Fruit fly (Drosophila melanogaster): ENCODE results near the gene CG31897.

Gene CG31897

DNA sequence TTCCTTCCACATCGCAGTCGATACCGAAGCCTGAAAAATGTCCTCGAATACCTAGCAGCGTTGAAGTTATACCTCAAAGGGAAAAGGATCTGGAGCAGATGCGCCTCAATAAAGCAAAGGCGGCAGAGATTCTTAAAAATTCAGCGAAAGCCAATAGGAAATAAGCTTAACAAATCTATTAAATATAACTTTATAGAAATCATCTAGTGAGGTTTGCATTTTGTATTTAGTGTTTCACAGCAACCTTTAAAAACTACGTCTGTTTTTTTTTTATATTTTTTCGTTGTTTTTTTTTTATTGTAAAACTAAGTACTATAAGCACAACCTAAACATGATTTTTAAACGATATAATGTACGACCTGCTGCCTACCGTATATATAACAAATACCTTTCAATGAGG, at the start of gene CG31897:
Gene CG31897 (plus strand): TSS at position 301 of the 400 bp plus-strand sequence.
- TF ChIP-seq CG8478 (optimal IDR thresholded peaks at IDR 0.05), result no peak
- TF ChIP-seq CTCF (optimal IDR thresholded peaks at IDR 0.05), result no peak

DNA sequence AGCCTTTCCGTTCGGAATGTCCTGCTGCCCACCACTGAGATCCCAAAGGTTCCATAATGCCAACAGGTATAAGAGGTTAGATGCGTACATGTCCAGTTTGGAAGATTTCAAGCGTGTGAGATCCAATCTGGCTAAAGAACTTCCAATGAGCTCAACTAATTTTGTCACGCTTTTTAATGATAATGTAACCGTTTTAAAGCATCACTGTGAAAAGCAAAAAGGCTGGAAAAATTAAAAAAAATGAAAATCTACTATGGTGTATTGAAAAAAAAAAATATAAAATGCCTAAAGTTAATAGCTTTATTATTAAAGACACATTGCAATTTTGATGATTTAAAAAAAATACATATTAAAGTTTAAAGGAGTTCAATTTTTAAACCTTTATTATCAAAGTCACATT, 49.1 kb upstream of the CG31897 start, which contains the start of gene Acp29AB:
Gene Acp29AB (minus strand): TSS at position 101 of the 400 bp plus-strand sequence.
- TF ChIP-seq CG8478 (optimal IDR thresholded peaks at IDR 0.05) (no peak), CTCF (optimal IDR thresholded peaks at IDR 0.05) (no peak)

DNA sequence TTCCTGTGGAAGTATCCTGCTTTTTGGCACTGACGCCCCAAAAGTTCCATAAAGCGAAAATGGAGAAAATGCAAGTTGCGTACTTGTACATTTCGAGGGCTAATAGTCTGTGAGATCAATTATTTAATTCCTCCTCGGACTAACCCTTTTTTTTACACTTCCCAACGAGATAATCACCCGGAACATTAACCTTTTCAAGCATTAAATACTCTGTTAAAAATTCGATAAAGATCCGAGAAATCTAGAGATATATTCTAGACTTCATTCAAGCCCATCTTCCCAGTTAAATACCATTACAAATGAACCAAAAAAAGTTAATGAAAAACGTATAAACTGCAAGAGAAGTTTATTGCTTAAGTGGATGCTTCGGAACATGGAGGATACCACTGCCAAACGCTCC, 48.1 kb upstream of the CG31897 start, which contains the start of gene lectin-29Ca:
Gene lectin-29Ca (minus strand): TSS at position 101 of the 400 bp plus-strand sequence.
- no peak for TF ChIP-seq CG8478 (optimal IDR thresholded peaks at IDR 0.05)
- no peak for TF ChIP-seq CTCF (optimal IDR thresholded peaks at IDR 0.05)

DNA sequence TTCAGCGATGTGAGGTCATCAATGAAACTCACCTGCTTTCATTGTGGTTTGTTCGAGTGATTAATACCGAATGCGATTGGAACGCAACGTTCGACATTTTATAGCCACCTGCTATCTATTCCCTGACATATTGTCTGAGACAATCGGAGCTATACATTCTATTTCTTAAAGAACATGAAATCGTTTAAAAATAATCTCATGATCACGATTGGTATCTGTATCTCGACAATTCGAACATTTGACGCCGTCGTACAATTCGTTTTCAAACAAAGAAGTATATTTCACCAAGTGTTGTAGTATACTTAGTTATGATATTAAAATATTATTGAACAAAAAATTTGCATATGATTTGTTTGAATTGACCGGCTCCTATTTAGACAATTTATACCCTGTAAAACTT, 47.4 kb upstream of the CG31897 start, which contains the start of gene Peritrophin-15b:
Gene Peritrophin-15b (minus strand): TSS at position 101 of the 400 bp plus-strand sequence.
- TF ChIP-seq CTCF (optimal IDR thresholded peaks at IDR 0.05) (no peak), CG8478 (optimal IDR thresholded peaks at IDR 0.05) (no peak)

DNA sequence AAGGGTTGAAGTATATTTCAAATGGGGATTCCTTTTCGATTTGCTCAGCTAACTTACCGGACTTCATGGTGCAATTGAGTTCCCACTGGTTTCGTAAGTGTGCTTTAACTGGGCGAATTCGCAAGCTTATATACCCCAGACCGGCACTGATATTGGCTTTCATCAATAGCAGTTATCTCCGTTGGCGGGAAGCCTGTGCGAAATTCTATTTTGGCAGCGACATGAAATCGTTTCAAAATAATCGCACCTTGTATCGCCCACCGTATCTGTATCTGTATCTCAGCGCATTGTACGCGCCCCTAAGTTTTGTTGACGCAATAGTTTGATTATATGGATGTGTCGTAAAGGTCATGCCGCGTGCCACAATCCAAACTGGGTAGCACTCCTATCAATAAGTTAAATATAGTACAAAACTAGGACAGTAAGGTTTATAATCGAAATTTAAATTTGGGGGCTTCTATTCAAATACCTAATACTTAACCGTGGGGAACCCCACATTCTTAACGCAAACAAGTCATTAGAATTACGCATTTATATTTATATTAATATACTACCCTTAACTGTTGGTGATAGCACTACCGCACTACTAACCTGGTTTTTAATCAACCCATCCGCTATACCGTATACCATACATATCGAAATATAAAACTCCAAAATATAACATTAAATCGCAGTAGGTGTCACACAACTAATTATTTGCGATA, 46.1 kb upstream of the CG31897 start, which contains the start of the genes Peritrophin-15a and CG13385:
Gene Peritrophin-15a (minus strand): TSS at position 101 of the 704 bp plus-strand sequence.
Gene CG13385 (plus strand): TSS at position 654 of the 704 bp plus-strand sequence.
- no peak for TF ChIP-seq CG8478 (optimal IDR thresholded peaks at IDR 0.05)
- TF ChIP-seq CTCF (optimal IDR thresholded peaks at IDR 0.05), result no peak

DNA sequence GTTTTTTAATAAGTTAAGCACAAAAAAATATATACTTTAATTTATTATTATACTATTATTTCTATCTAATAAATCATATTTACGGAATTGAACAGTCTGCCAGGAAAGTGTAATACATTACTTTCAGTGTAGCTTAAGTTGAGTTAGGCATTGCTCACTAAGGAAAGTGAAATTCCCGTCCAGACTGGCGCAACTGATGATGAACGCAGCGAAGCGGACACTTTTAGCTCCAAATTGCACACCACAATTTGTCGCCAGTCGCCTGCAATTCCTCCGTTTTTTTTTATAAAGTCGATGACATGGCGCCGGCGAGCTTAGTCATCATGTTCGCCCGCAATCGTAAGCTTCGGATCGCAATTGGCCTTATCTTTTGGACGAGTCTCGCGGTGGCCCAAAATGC, 43.5 kb upstream of the CG31897 start, which contains the start of gene CG13386:
Gene CG13386 (plus strand): TSS at position 301 of the 400 bp plus-strand sequence.
- TF ChIP-seq CTCF (optimal IDR thresholded peaks at IDR 0.05), result no peak
- no peak for TF ChIP-seq CG8478 (optimal IDR thresholded peaks at IDR 0.05)

DNA sequence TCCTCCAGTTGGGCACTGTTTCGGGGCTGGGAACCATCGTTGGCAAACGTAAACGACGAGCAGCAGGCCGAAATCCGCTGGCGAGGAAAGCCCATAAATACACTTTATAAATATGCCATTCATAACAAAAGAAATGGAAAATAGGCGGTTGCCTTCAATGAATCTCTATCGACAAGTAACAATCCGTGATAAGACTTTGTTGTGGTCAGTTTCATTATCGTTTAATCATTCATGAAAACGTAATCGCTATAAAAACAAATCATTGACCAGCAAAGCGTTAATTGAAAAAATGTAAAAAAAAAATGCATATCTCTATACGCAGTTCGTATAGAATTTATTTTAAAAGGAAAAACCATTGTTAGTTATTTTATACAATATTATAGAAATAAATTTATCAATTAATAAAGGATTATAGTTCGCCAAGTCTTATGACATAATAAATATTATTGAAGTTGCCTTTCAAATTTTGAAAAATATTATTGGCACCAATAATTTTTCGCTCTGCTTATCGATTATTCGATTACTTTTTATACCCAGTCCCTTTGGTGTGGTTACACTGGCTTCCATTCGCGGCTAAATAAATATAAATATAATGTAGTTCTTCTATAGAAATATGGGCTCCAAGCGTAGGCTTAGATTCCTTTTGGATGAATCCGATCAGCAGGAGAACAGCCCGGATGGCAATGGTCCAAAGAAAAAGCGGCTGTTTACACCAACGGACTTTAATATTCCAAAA, 42.2 kb upstream of the CG31897 start, which contains the start of gene CG31898:
Gene CG31898 (plus strand): TSS at position 559 of the 736 bp plus-strand sequence.
- TF ChIP-seq CG8478 (optimal IDR thresholded peaks at IDR 0.05), result no peak
- no peak for TF ChIP-seq CTCF (optimal IDR thresholded peaks at IDR 0.05)

DNA sequence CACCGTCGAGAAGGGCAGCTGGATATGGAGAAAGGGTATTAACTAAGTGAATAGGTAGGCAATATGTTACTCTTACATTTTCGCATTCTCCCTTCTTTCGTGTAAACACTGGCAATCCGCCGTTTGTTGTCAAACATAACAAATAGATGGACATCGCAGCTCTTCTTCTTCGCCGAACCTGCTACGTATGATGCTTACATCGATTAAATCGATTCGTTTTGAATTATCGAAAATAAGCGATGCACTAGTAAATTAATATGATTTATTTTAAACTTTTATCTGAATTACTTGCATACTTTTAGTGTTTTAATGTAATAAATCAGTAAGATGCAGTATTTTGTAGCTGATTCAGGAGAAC, 39.3 kb upstream of the CG31897 start, which contains the start of gene fy:
Gene fy (minus strand): TSS at position 353 of the 358 bp plus-strand sequence.
- TF ChIP-seq CTCF (optimal IDR thresholded peaks at IDR 0.05), result no peak
- no peak for TF ChIP-seq CG8478 (optimal IDR thresholded peaks at IDR 0.05)

DNA sequence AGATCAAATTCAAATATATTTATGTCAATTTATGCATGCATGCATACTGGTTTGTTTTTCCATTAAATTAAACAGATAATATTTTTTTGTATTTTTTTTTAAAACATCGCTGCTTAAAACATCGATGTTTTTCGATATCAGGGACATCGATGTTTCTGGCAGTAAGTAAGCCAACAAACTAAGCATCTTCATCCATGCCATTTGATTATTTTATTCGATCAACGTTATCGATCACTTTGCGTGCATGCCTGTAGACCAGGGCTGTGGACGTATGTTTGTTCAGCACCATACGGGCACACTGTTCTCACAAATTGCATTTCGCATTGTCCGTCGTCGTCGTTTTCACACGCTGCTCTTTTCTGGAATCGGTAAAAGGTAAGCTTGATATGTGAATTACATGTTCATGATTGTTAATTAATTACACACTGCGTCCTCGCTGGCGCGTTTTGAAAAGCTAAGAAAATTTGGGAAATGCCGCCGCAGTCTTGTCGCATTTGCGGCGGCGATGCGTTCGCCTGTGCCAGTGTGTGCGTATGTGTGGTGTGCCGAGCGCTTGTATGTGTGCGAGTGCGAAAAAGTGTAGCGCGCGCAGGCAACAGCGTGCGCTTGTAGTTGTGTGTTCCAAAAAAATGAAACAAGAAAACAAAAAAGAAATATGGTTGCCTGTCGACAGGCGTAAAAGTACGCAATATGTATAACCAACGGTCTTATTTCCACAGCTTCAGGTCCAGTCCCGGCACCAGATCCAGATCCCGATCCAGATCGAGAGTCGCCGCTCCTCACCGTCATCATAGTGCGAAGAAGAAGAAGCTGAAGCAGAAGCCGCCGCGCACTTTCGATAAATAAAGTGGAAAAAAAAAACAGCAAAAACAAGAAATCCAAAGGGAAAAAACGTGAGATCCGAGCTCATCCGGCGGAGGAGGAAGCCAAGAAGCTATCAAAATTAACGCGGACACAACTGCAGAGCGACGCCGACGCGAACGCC, 38.7 kb upstream of the CG31897 start, which contains the start of gene emb:
Gene emb (plus strand): TSS at position 288 of the 985 bp plus-strand sequence.
- TF ChIP-seq CG8478 (optimal IDR thresholded peaks at IDR 0.05) (no peak), CTCF (optimal IDR thresholded peaks at IDR 0.05) (peak; percentile 8 to 46)

DNA sequence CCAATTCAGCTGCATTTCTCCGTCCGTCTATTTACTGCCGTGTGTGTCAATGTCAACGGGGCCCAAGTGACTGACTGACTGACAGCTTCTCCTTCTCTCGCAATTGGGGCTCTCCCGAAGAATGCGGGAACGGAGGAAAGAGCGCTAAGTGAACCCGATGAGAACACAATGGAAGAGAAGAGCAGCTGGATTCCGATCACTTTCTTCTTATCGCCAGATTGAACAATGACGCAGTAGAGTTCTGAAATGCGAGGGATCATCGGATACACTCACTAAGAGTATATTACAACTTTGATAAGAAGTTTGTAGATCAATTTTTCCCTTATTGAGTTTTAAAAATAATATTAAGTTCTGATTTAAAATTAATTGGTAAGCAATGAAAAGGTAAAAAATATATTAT, 30.7 kb upstream of the CG31897 start, which contains the start of gene Naglu:
Gene Naglu (minus strand): TSS at position 339 of the 400 bp plus-strand sequence.
- TF ChIP-seq CG8478 (optimal IDR thresholded peaks at IDR 0.05) (no peak), CTCF (optimal IDR thresholded peaks at IDR 0.05) (no peak)

DNA sequence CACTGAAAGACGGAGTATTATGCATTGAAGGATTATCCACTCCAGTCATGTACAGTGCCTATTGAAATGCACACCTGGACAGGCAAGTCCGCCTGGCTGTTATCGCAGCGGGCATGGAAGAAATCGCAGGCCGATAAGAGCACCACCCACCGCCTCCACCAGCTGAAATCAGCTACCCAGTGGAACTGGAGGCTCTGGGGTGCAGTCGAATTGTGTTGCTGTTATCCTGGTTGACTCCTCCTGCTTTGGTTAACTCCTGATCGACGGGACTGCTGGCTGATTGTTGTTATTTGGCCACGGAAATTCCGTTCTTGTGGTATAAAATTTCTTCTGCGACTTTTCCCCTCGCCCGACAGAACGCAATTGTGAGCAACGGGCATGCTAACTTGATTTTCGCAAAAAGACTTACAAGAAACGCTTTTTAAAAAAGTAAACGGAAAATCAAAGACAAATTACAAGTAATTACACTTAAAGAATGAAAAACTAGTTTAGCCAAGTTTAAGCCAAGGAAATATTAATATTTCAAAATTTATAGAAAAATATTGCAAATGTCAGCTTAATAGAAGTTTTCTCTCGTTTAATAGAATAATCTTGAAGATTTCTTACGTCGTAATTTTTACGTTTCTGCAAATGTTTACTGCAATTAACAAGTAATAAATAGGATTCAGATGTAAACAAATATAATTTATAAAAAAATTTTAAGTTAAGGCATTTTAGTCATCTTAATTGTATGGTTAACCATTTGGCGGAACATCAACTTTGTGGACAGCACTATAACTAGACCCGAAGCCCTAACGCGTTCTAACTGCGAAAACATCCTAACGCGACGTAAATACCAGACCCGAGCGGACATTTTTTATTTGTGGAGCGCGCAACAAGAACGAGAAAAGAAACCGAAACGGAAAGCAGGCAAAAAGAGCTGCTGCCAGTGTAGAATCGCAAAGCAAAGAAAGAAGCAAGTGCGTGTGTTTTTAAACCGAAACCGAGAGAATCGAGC, 27.1 kb upstream of the CG31897 start, which contains the start of the genes CG13398 and Akap200:
Gene CG13398 (minus strand): TSS at position 370 of the 997 bp plus-strand sequence.
Gene Akap200 (plus strand): TSS at position 804 of the 997 bp plus-strand sequence.
- TF ChIP-seq CG8478 (optimal IDR thresholded peaks at IDR 0.05), result no peak
- no peak for TF ChIP-seq CTCF (optimal IDR thresholded peaks at IDR 0.05)

DNA sequence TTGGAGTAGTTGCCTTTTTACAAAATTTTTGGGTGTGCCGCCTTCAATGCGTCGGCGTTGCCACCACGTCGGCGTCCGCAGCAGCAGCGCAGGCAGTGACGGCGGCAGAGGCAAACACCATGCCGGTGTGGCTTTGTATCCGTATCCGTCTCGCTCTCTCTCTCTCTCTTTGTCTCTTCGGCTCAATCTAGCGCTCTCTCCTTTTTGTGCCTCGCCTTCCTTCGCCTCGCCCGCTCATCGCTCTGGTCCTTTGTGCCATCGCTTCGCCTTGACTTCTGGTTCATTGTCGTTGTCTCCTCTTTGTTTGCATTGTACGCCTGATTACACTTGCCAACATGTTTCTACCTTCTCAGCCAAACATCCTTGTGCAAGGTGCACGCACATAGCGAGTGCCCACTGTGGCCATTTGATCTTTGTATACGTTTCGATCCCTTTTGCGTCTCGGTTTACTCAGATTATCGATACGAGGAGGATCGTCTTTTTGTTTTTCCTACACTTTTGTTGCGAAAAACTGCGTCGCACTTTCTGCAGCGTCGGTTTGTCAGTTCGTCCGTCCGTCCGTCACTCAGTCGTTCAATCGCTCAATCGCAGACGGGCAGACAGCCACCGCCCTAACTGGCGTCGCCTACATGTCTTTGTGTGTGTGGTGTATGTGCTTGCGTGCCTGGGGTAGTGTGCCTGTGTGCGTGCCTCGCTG, 25.7 kb upstream of the CG31897 start:
- TF ChIP-seq CTCF (optimal IDR thresholded peaks at IDR 0.05) (no peak), CG8478 (optimal IDR thresholded peaks at IDR 0.05) (no peak)
